Worm (Caenorhabditis elegans): Measurements from ENCODE around the gene oig-8.

ce11 chrII:6667534-6667933 is 18.6 kb upstream of the oig-8 start:
- no peak for TF ChIP-seq C38D4.7 (GFP tag; optimal IDR thresholded peaks at IDR 0.05)
- TF ChIP-seq ceh-45 (GFP tag; IDR thresholded peaks at IDR 0.05): no peak
- no peak for TF ChIP-seq pha-4 (tag; optimal IDR thresholded peaks at IDR 0.05)
- no peak for TF ChIP-seq elt-2 (tag; optimal IDR thresholded peaks at IDR 0.05)
- TF ChIP-seq hlh-15 (tag; optimal IDR thresholded peaks at IDR 0.05): no peak
- TF ChIP-seq ref-2 (tag; optimal IDR thresholded peaks at IDR 0.05): no peak
- no peak for TF ChIP-seq nhr-232 (tag; optimal IDR thresholded peaks at IDR 0.05)

Measured in whole organism, late embryonic.